Fruit fly (Drosophila melanogaster) whole organism: ENCODE results near the gene fit.

Experiments
- psq ChIP-seq: fragments of >200 bp; optimal IDR thresholded peaks from 2 replicates; lab custom pipeline; 2017
- usp ChIP-seq: fragments of >200 bp; optimal IDR thresholded peaks from 2 replicates; lab custom pipeline; 2017; ENCODE audit warnings: missing biosample characterization, missing genetic modification characterization, mixed read lengths

dm6 chr3R:21878473-21878872 lies 5.8 kb downstream of the fit start, which contains the start of gene CG34148:
- no peak for TF ChIP-seq psq (lab: Kevin White, UChicago)
- no peak for TF ChIP-seq usp (GFP tag; lab: Kevin White, UChicago)
